Worm (Caenorhabditis elegans) whole organism, young adult: Measurements from ENCODE around the gene apd-3.

Source experiments
- C06A6.2 ChIP-seq: fragments of 200-800 bp; sonication (Bioruptor generic); conservative IDR thresholded peaks from 2 replicates; pipeline ENCODE4 v1.3.6; 2022; ENCODE audit warnings: missing genetic modification characterization, missing compliant biosample characterization
- F23B12.7 ChIP-seq: sonication (generic microtip); optimal IDR thresholded peaks from 2 replicates; lab custom pipeline; 2017; ENCODE audit warnings: missing genetic modification characterization, mild to moderate bottlenecking, missing compliant biosample characterization, antibody characterized with exemption, moderate library complexity; ENCODE audit not compliant: insufficient read depth
- T07F8.4 ChIP-seq: sonication (generic microtip); optimal IDR thresholded peaks from 2 replicates; lab custom pipeline; 2016; ENCODE audit warnings: mild to moderate bottlenecking, missing genetic modification characterization, moderate library complexity, missing compliant biosample characterization
- Y53G8AR.9 ChIP-seq: fragments of 200-800 bp; sonication (Bioruptor generic); conservative IDR thresholded peaks from 2 replicates; pipeline ENCODE4 v1.3.6; 2022; ENCODE audit warnings: missing genetic modification reagents, missing genetic modification characterization, missing compliant biosample characterization
- Y56A3A.18 ChIP-seq: fragments of 200-800 bp; sonication (Bioruptor generic); IDR thresholded peaks from 2 replicates; pipeline ENCODE4 v1.3.6; 2022; ENCODE audit warnings: missing genetic modification reagents, missing genetic modification characterization, missing compliant biosample characterization
- Y67H2A.10 ChIP-seq: fragments of 200-800 bp; sonication (Bioruptor generic); conservative IDR thresholded peaks from 2 replicates; pipeline ENCODE4 v1.3.6; 2022; ENCODE audit warnings: missing genetic modification reagents, missing genetic modification characterization, missing compliant biosample characterization
- atf-7 ChIP-seq: sonication (generic microtip); optimal IDR thresholded peaks from 2 replicates; lab custom pipeline; 2017; ENCODE audit warnings: mild to moderate bottlenecking, missing genetic modification characterization, missing compliant biosample characterization
- attf-5 ChIP-seq: fragments of 200-800 bp; sonication (Bioruptor generic); optimal IDR thresholded peaks from 2 replicates; lab custom pipeline; 2018; ENCODE audit warnings: mild to moderate bottlenecking, missing genetic modification characterization, missing compliant biosample characterization
- cebp-2 ChIP-seq: fragments of 200-800 bp; sonication (Bioruptor generic); IDR thresholded peaks from 2 replicates; pipeline ENCODE4 v1.3.6; 2022; ENCODE audit warnings: missing genetic modification characterization, missing compliant biosample characterization
- ceh-40 ChIP-seq: fragments of 200-800 bp; sonication (Bioruptor generic); IDR thresholded peaks from 2 replicates; pipeline ENCODE4 v1.3.6; 2022; ENCODE audit warnings: missing genetic modification characterization, missing compliant biosample characterization
- ceh-58 ChIP-seq: fragments of 200-800 bp; sonication (Bioruptor generic); IDR thresholded peaks from 2 replicates; pipeline ENCODE4 v1.3.6; 2022; ENCODE audit warnings: missing genetic modification characterization, missing compliant biosample characterization
- ceh-79 ChIP-seq: sonication (generic microtip); optimal IDR thresholded peaks from 2 replicates; lab custom pipeline; 2017; ENCODE audit warnings: mild to moderate bottlenecking, missing genetic modification characterization, missing compliant biosample characterization
- ceh-91 ChIP-seq: fragments of 200-800 bp; sonication (Bioruptor generic); IDR thresholded peaks from 2 replicates; pipeline ENCODE4 v1.3.6; 2022; ENCODE audit warnings: missing genetic modification reagents, missing genetic modification characterization, missing compliant biosample characterization
- die-1 ChIP-seq: sonication (generic microtip); optimal IDR thresholded peaks from 2 replicates; lab custom pipeline; 2016; ENCODE audit warnings: missing genotype, mild to moderate bottlenecking, missing genetic modification characterization, missing compliant biosample characterization
- dpl-1 ChIP-seq: fragments of 150-350 bp; optimal IDR thresholded peaks from 2 replicates; lab custom pipeline; 2014; ENCODE audit warnings: missing biosample characterization, missing genetic modification reagents, missing genetic modification characterization
- egl-18 ChIP-seq: fragments of 200-800 bp; sonication (Bioruptor generic); IDR thresholded peaks from 2 replicates; pipeline ENCODE4 v1.3.6; 2022; ENCODE audit warnings: missing genetic modification reagents, missing genetic modification characterization, missing compliant biosample characterization
- egl-44 ChIP-seq: fragments of 200-800 bp; sonication (Bioruptor generic); IDR thresholded peaks from 2 replicates; pipeline ENCODE4 v1.3.6; 2022; ENCODE audit warnings: missing genetic modification reagents, missing genetic modification characterization, missing compliant biosample characterization
- ekl-4 ChIP-seq: fragments of 200-800 bp; sonication (Bioruptor generic); IDR thresholded peaks from 2 replicates; pipeline ENCODE4 v1.3.6; 2022; ENCODE audit warnings: missing genetic modification reagents, missing genetic modification characterization, missing compliant biosample characterization
- gei-17 ChIP-seq: fragments of 200-800 bp; sonication (Bioruptor generic); optimal IDR thresholded peaks from 2 replicates; lab custom pipeline; 2018; ENCODE audit warnings: mild to moderate bottlenecking, missing genetic modification characterization, missing compliant biosample characterization
- him-1 ChIP-seq: sonication (generic microtip); optimal IDR thresholded peaks from 2 replicates; lab custom pipeline; 2016; ENCODE audit warnings: missing genotype, missing genetic modification reagents, missing genetic modification characterization, missing compliant biosample characterization
- hlh-26 ChIP-seq: fragments of 200-800 bp; sonication (Bioruptor generic); conservative IDR thresholded peaks from 2 replicates; pipeline ENCODE4 v1.3.6; 2022; ENCODE audit warnings: missing genetic modification reagents, missing genetic modification characterization, missing compliant biosample characterization
- hrde-1 ChIP-seq: sonication (generic microtip); optimal IDR thresholded peaks from 2 replicates; lab custom pipeline; 2016; ENCODE audit warnings: missing genetic modification characterization, mild to moderate bottlenecking, missing compliant biosample characterization, moderate library complexity, missing genotype, missing genetic modification reagents, borderline replicate concordance
- lag-1 ChIP-seq: fragments of 200-800 bp; sonication (Bioruptor generic); IDR thresholded peaks from 2 replicates; pipeline ENCODE4 v1.3.6; 2022; ENCODE audit warnings: missing genetic modification reagents, missing genetic modification characterization, missing compliant biosample characterization
- lir-1 ChIP-seq: fragments of 200-800 bp; sonication (Bioruptor generic); conservative IDR thresholded peaks from 2 replicates; pipeline ENCODE4 v1.3.6; 2022; ENCODE audit warnings: missing genetic modification reagents, missing genetic modification characterization, missing compliant biosample characterization
- lsy-27 ChIP-seq: sonication (generic microtip); optimal IDR thresholded peaks from 2 replicates; lab custom pipeline; 2017; ENCODE audit warnings: missing genetic modification characterization, mild to moderate bottlenecking, missing compliant biosample characterization, antibody characterized with exemption, missing genotype, borderline replicate concordance; ENCODE audit not compliant: insufficient read depth
- nfya-1 ChIP-seq: sonication (generic microtip); optimal IDR thresholded peaks from 2 replicates; lab custom pipeline; 2017; ENCODE audit warnings: antibody characterized with exemption, missing compliant biosample characterization, missing genetic modification characterization, borderline replicate concordance; ENCODE audit not compliant: insufficient read depth
- nhr-120 ChIP-seq: fragments of 200-800 bp; sonication (Bioruptor generic); IDR thresholded peaks from 2 replicates; pipeline ENCODE4 v1.3.6; 2022; ENCODE audit warnings: missing genetic modification characterization, missing compliant biosample characterization
- nhr-179 ChIP-seq: sonication (generic microtip); optimal IDR thresholded peaks from 2 replicates; lab custom pipeline; 2016; ENCODE audit warnings: mild to moderate bottlenecking, missing genetic modification characterization, missing compliant biosample characterization
- nhr-80 ChIP-seq: sonication (generic microtip); optimal IDR thresholded peaks from 2 replicates; lab custom pipeline; 2016; ENCODE audit warnings: missing genetic modification characterization, missing compliant biosample characterization
- nhr-90 ChIP-seq: sonication (generic microtip); optimal IDR thresholded peaks from 2 replicates; lab custom pipeline; 2016; ENCODE audit warnings: missing genotype, mild to moderate bottlenecking, missing genetic modification characterization, missing compliant biosample characterization
- pha-4 ChIP-seq: fragments of 150-350 bp; sonication (generic microtip); optimal IDR thresholded peaks from 2 replicates; lab custom pipeline; 2014; ENCODE audit warnings: missing biosample characterization, missing genetic modification reagents, missing genetic modification characterization
- rec-8 ChIP-seq, 2 experiments: sonication (generic microtip); optimal IDR thresholded peaks; 2 replicates each; lab custom pipeline; 2016; ENCODE audit warnings: mild to moderate bottlenecking in 2 of 2, missing genetic modification characterization in 2 of 2, missing genetic modification reagents in 2 of 2, missing genotype in 2 of 2, missing biosample characterization in 1 of 2, missing compliant biosample characterization in 1 of 2, moderate library complexity in 1 of 2
- sea-2 ChIP-seq: fragments of 200-800 bp; sonication (Bioruptor generic); IDR thresholded peaks from 2 replicates; pipeline ENCODE4 v1.3.6; 2022; ENCODE audit warnings: missing genetic modification characterization, missing compliant biosample characterization
- snpc-1.3 ChIP-seq: sonication (generic microtip); optimal IDR thresholded peaks from 2 replicates; lab custom pipeline; 2017; ENCODE audit warnings: missing genetic modification characterization, mild to moderate bottlenecking, missing compliant biosample characterization, antibody characterized with exemption, moderate library complexity, missing genotype, missing genetic modification reagents; ENCODE audit not compliant: insufficient read depth
- snpc-3.4 ChIP-seq: sonication (generic microtip); optimal IDR thresholded peaks from 2 replicates; lab custom pipeline; 2017; ENCODE audit warnings: missing genetic modification characterization, mild to moderate bottlenecking, missing compliant biosample characterization, antibody characterized with exemption, moderate library complexity, missing genotype, missing genetic modification reagents
- snpc-4 ChIP-seq, 5 experiments: fragments of 150-350 bp in 1 of 5; sonication (generic microtip) in 4 of 5; optimal IDR thresholded peaks; 2 replicates each; lab custom pipeline; 2014 to 2018; ENCODE audit warnings: missing genetic modification characterization in 5 of 5, missing biosample characterization in 3 of 5, antibody characterized with exemption in 2 of 5, mild to moderate bottlenecking in 2 of 5, missing compliant biosample characterization in 2 of 5, missing genotype in 2 of 5, moderate library complexity in 2 of 5, missing genetic modification reagents in 1 of 5
- tbp1 ChIP-seq: fragments of 200-800 bp; sonication (Bioruptor generic); optimal IDR thresholded peaks from 2 replicates; lab custom pipeline; 2018; ENCODE audit warnings: mild to moderate bottlenecking, missing genetic modification characterization, missing compliant biosample characterization
- tbx-9 ChIP-seq: sonication (generic microtip); optimal IDR thresholded peaks from 2 replicates; lab custom pipeline; 2016; ENCODE audit warnings: borderline replicate concordance, missing genetic modification characterization, inconsistent platforms, missing compliant biosample characterization
- tlf-1 ChIP-seq: fragments of 200-800 bp; sonication (Bioruptor generic); optimal IDR thresholded peaks from 2 replicates; lab custom pipeline; 2018; ENCODE audit warnings: mild to moderate bottlenecking, missing genetic modification characterization, missing compliant biosample characterization
- unc-130 ChIP-seq: sonication (generic microtip); optimal IDR thresholded peaks from 2 replicates; lab custom pipeline; 2016; ENCODE audit warnings: missing genetic modification reagents, missing genetic modification characterization, missing compliant biosample characterization
- zfh-2 ChIP-seq: fragments of 200-800 bp; sonication (Bioruptor generic); conservative IDR thresholded peaks from 2 replicates; pipeline ENCODE4 v1.3.6; 2022; ENCODE audit warnings: missing genetic modification reagents, missing genetic modification characterization, missing compliant biosample characterization
- zim-3 ChIP-seq: sonication (generic microtip); optimal IDR thresholded peaks from 2 replicates; lab custom pipeline; 2017; ENCODE audit warnings: mild to moderate bottlenecking, missing genetic modification characterization, moderate library complexity, missing compliant biosample characterization
- ztf-25 ChIP-seq: fragments of 200-800 bp; sonication (Bioruptor generic); IDR thresholded peaks from 2 replicates; pipeline ENCODE4 v1.3.6; 2022; ENCODE audit warnings: missing genetic modification reagents, missing genetic modification characterization, missing compliant biosample characterization
- ztf-26 ChIP-seq: sonication (generic microtip); optimal IDR thresholded peaks from 2 replicates; lab custom pipeline; 2017; ENCODE audit warnings: missing genetic modification characterization, missing compliant biosample characterization
- ztf-28 ChIP-seq: fragments of 200-800 bp; sonication (Bioruptor generic); IDR thresholded peaks from 2 replicates; pipeline ENCODE4 v1.3.6; 2022; ENCODE audit warnings: missing genetic modification reagents, missing genetic modification characterization, missing compliant biosample characterization

The apd-3 gene

DNA sequence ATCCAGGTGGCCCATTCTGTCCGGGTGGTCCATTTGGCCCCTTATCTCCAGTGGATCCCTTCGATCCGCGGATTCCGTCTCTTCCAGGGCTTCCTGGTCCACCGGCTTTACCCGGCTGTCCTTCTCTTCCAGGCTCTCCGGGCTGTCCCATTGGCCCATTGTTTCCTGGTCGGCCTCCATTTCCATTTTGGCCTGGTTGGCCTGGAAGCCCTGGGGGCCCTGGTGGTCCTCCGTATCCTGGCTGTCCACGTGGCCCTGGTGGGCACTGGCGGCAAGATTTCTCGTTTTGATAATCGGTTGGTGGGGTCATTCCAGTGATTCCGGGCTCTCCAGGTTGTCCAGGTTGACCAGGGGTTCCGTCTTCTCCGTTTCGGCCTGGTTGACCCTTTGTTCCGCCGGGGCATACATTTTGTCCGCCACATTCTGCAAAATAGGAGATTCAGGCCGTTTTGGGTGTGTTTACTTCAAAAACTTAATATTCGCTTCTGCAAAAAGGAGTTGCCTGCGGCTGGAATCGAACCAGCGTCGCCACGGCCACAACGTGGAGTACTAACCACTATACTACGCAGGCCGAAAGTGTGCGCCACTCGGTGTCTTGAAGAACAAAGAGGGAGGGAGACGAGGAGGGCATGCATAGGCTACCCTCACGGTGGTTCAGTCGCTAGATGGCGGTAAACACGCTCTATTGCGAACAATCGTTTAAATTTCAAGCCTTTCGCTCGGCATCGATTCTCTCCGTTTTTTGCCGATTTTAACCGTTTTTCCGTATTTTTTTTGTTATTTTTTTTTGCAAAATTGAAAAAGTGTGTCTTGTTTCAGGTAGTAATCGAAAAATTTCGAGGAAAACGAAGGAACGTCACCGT is 25.0 kb downstream of the apd-3 start, which contains the start of gene W09G10.9 (continued):
- TF ChIP-seq tbx-9 (tag; lab: Kevin White, UChicago): no peak
- TF ChIP-seq gei-17: no peak
- no peak for TF ChIP-seq ceh-91 (GFP tag; lab: Robert Waterston, UW)
- peak; percentile 4 for TF ChIP-seq hrde-1 (tag; lab: Kevin White, UChicago)
- no peak for TF ChIP-seq unc-130 (GFP tag; lab: Kevin White, UChicago)
- TF ChIP-seq nhr-80 (tag; lab: Kevin White, UChicago): peak; percentile 12
- no peak for TF ChIP-seq ceh-79
- peak; percentile 43 for TF ChIP-seq snpc-3.4 (tag; lab: Kevin White, UChicago)
- TF ChIP-seq ceh-58 (GFP tag; lab: Robert Waterston, UW): 0 out of 2 replicates have a peak, but pooled peaks have one; percentile 40
- TF ChIP-seq Y67H2A.10 (GFP tag; lab: Robert Waterston, UW): no peak
- TF ChIP-seq nhr-179 (tag; lab: Kevin White, UChicago): no peak
- TF ChIP-seq dpl-1 (GFP tag; lab: Kevin White, UChicago): no peak
- TF ChIP-seq ztf-25 (GFP tag; lab: Robert Waterston, UW): peak; percentile 77; the same call in 1 of the 2 replicates
- no peak for TF ChIP-seq cebp-2 (GFP tag; lab: Robert Waterston, UW)
- no peak for TF ChIP-seq him-1 (tag; lab: Kevin White, UChicago)
- TF ChIP-seq zim-3 (tag; lab: Kevin White, UChicago): no peak
- TF ChIP-seq lir-1 (GFP tag; lab: Robert Waterston, UW): peak; percentile 68; the same call in 1 of the 2 replicates
- TF ChIP-seq ceh-40 (GFP tag; lab: Robert Waterston, UW): peak; percentile 36; the same call in 1 of the 2 replicates
- no peak for TF ChIP-seq pha-4 (tag; lab: Kevin White, UChicago)
- peak; percentile 90 for TF ChIP-seq tbp1
- TF ChIP-seq ekl-4 (GFP tag; lab: Robert Waterston, UW): peak; percentile 75
- no peak for TF ChIP-seq egl-18
- TF ChIP-seq rec-8 (tag; optimal IDR thresholded peaks at IDR 0.05; lab: Kevin White, UChicago): peak in 1 of 2 experiments; percentile 30
- TF ChIP-seq snpc-1.3 (tag; lab: Kevin White, UChicago): peak; percentile 52
- no peak for TF ChIP-seq sea-2 (GFP tag; lab: Robert Waterston, UW)
- TF ChIP-seq zfh-2: peak; percentile 82
- TF ChIP-seq die-1: peak; percentile 31
- peak; percentile 81 for TF ChIP-seq egl-44 (GFP tag; lab: Robert Waterston, UW)
- TF ChIP-seq attf-5 (GFP tag; lab: Kevin White, UChicago): peak; percentile 71
- no peak for TF ChIP-seq T07F8.4 (tag; lab: Kevin White, UChicago)
- TF ChIP-seq nhr-90: peak; percentile 44
- TF ChIP-seq ztf-28 (GFP tag; lab: Robert Waterston, UW): peak; percentile 70; the same call in 1 of the 2 replicates
- TF ChIP-seq lsy-27: no peak
- TF ChIP-seq Y53G8AR.9 (GFP tag; lab: Robert Waterston, UW): no peak
- no peak for TF ChIP-seq nhr-120
- no peak for TF ChIP-seq nfya-1 (tag; lab: Kevin White, UChicago)
- TF ChIP-seq tlf-1: no peak
- TF ChIP-seq ztf-26: peak; percentile 2
- TF ChIP-seq F23B12.7 (tag; lab: Kevin White, UChicago): peak; percentile 57
- TF ChIP-seq snpc-4 (GFP tag; optimal IDR thresholded peaks at IDR 0.05; lab: Kevin White, UChicago): peak; percentile 1
- TF ChIP-seq snpc-4 (tag; optimal IDR thresholded peaks at IDR 0.05; lab: Kevin White, UChicago): peak in 2 of 4 experiments; percentile 47 to 52
- 0 out of 2 replicates have a peak, but pooled peaks have one; percentile 15 for TF ChIP-seq Y56A3A.18 (GFP tag; lab: Robert Waterston, UW)
- TF ChIP-seq C06A6.2 (GFP tag; lab: Robert Waterston, UW): 0 out of 2 replicates have a peak, but pooled peaks have one; percentile 45
- peak; percentile 23 for TF ChIP-seq atf-7 (tag; lab: Kevin White, UChicago)
- TF ChIP-seq hlh-26 (GFP tag; lab: Robert Waterston, UW): no peak
- no peak for TF ChIP-seq lag-1
- TF ChIP-seq, all 124 proteins: peak for 64
